Fruit fly (Drosophila melanogaster) whole organism, embryonic: ENCODE data around the gene Agpat2.

Source experiments
- CG10147 ChIP-seq: fragments of 200-800 bp; sonication (Bioruptor generic); optimal IDR thresholded peaks from 2 replicates; lab custom pipeline; 2019; ENCODE audit warnings: missing biosample characterization, mild to moderate bottlenecking, missing genetic modification characterization, moderate library complexity
- CG12219 ChIP-seq: fragments of 200-800 bp; sonication (Bioruptor generic); optimal IDR thresholded peaks from 3 replicates; lab custom pipeline; 2018; ENCODE audit warnings: missing biosample characterization, mild to moderate bottlenecking, missing genetic modification characterization
- CG12659 ChIP-seq: fragments of 200-800 bp; sonication (Bioruptor generic); optimal IDR thresholded peaks from 3 replicates; lab custom pipeline; 2017; ENCODE audit warnings: mild to moderate bottlenecking, missing biosample characterization, missing genetic modification reagents, missing genetic modification characterization
- CG13624 ChIP-seq: fragments of 200-800 bp; sonication (Bioruptor generic); optimal IDR thresholded peaks from 2 replicates; lab custom pipeline; 2016; ENCODE audit warnings: missing biosample characterization, missing genetic modification characterization
- CG13894 ChIP-seq: fragments of 200-800 bp; sonication (Bioruptor generic); optimal IDR thresholded peaks from 3 replicates; lab custom pipeline; 2018; ENCODE audit warnings: missing biosample characterization, mild to moderate bottlenecking, missing genetic modification characterization, moderate library complexity
- CG14860 ChIP-seq: fragments of 200-800 bp; sonication (Bioruptor generic); IDR thresholded peaks from 3 replicates; pipeline ENCODE4 v1.3.6; 2022; ENCODE audit warnings: missing biosample characterization, missing genetic modification characterization; ENCODE audit not compliant: partially characterized antibody
- CG15514 ChIP-seq: fragments of 200-800 bp; sonication (Bioruptor generic); optimal IDR thresholded peaks from 3 replicates; lab custom pipeline; 2017; ENCODE audit warnings: missing biosample characterization, missing genetic modification characterization, mild to moderate bottlenecking, moderate library complexity, missing genetic modification reagents
- CG16815 ChIP-seq: fragments of 200-800 bp; sonication (Bioruptor generic); optimal IDR thresholded peaks from 3 replicates; lab custom pipeline; 2017; ENCODE audit warnings: missing biosample characterization, mild to moderate bottlenecking, missing genetic modification characterization
- CG17829 ChIP-seq: fragments of 200-800 bp; optimal IDR thresholded peaks from 2 replicates; lab custom pipeline; 2019; ENCODE audit warnings: missing biosample characterization, mild to moderate bottlenecking, missing genetic modification characterization, moderate library complexity
- CG2120 ChIP-seq: fragments of 200-800 bp; sonication (Bioruptor generic); optimal IDR thresholded peaks from 3 replicates; lab custom pipeline; 2016; ENCODE audit warnings: missing biosample characterization, missing genetic modification characterization
- CG2678 ChIP-seq: fragments of 200-800 bp; sonication (Bioruptor generic); optimal IDR thresholded peaks from 3 replicates; lab custom pipeline; 2019; ENCODE audit warnings: missing biosample characterization, mild to moderate bottlenecking, missing genetic modification characterization, moderate library complexity
- CG34376 ChIP-seq: fragments of 200-800 bp; sonication (Bioruptor generic); optimal IDR thresholded peaks from 2 replicates; lab custom pipeline; 2018; ENCODE audit warnings: missing biosample characterization, mild to moderate bottlenecking, missing genetic modification characterization
- CG4282 ChIP-seq: fragments of 200-800 bp; sonication (Bioruptor generic); optimal IDR thresholded peaks from 2 replicates; lab custom pipeline; 2016; ENCODE audit warnings: missing biosample characterization, missing genetic modification characterization
- CG6175 ChIP-seq: fragments of 200-800 bp; sonication (Bioruptor generic); IDR thresholded peaks from 3 replicates; pipeline ENCODE4 v1.3.6; 2022; ENCODE audit warnings: missing biosample characterization, missing genetic modification characterization
- CG7372 ChIP-seq: fragments of 200-800 bp; sonication (Bioruptor generic); IDR thresholded peaks from 2 replicates; pipeline ENCODE4 v1.3.6; 2022; ENCODE audit warnings: missing biosample characterization, missing genetic modification characterization
- CG8281 ChIP-seq: fragments of 200-800 bp; sonication (Bioruptor generic); optimal IDR thresholded peaks from 2 replicates; lab custom pipeline; 2018; ENCODE audit warnings: missing biosample characterization, mild to moderate bottlenecking, missing genetic modification characterization, moderate library complexity
- CG9932 ChIP-seq: fragments of 200-800 bp; sonication (Bioruptor generic); IDR thresholded peaks from 2 replicates; pipeline ENCODE4 v1.3.6; 2022; ENCODE audit warnings: missing biosample characterization, missing genetic modification characterization
- Dbx ChIP-seq: fragments of 200-800 bp; sonication (Bioruptor generic); IDR thresholded peaks from 3 replicates; pipeline ENCODE4 v1.3.6; 2022; ENCODE audit warnings: missing biosample characterization, missing genetic modification characterization
- Fer3 ChIP-seq: fragments of 200-800 bp; sonication (Bioruptor generic); optimal IDR thresholded peaks from 2 replicates; lab custom pipeline; 2018; ENCODE audit warnings: missing biosample characterization, mild to moderate bottlenecking, missing genetic modification characterization, moderate library complexity
- GATAe ChIP-seq: fragments of 200-800 bp; sonication (Bioruptor generic); conservative IDR thresholded peaks from 2 replicates; pipeline ENCODE4 v1.3.6; 2022; ENCODE audit warnings: missing biosample characterization, missing genetic modification characterization
- H2.0 ChIP-seq: fragments of 200-800 bp; sonication (Bioruptor generic); IDR thresholded peaks from 2 replicates; pipeline ENCODE4 v1.3.6; 2022; ENCODE audit warnings: missing biosample characterization, missing genetic modification characterization
- HHEX ChIP-seq: fragments of 200-800 bp; sonication (Bioruptor generic); optimal IDR thresholded peaks from 3 replicates; lab custom pipeline; 2017; ENCODE audit warnings: missing biosample characterization, mild to moderate bottlenecking, missing genetic modification characterization, missing genetic modification reagents
- HLH3B ChIP-seq: fragments of 200-800 bp; sonication (Bioruptor generic); IDR thresholded peaks from 2 replicates; pipeline ENCODE4 v1.3.6; 2022; ENCODE audit warnings: missing biosample characterization, missing genetic modification characterization
- HLHmδ ChIP-seq: fragments of 200-800 bp; sonication (Bioruptor generic); optimal IDR thresholded peaks from 2 replicates; lab custom pipeline; 2018; ENCODE audit warnings: missing biosample characterization, mild to moderate bottlenecking, missing genetic modification characterization, moderate library complexity
- Hand ChIP-seq: fragments of 200-800 bp; sonication (Bioruptor generic); optimal IDR thresholded peaks from 2 replicates; lab custom pipeline; 2017; ENCODE audit warnings: mild to moderate bottlenecking, missing biosample characterization, missing genetic modification reagents, missing genetic modification characterization
- Hey ChIP-seq: fragments of 200-800 bp; sonication (Bioruptor generic); optimal IDR thresholded peaks from 3 replicates; lab custom pipeline; 2018; ENCODE audit warnings: missing biosample characterization, mild to moderate bottlenecking, missing genetic modification characterization
- HmgZ ChIP-seq: fragments of 200-800 bp; sonication (Bioruptor generic); optimal IDR thresholded peaks from 2 replicates; lab custom pipeline; 2018; ENCODE audit warnings: missing biosample characterization, mild to moderate bottlenecking, missing genetic modification characterization
- Hr78 ChIP-seq, 2 experiments: fragments of 200-800 bp in 1 of 2; fragments of >200 bp in 1 of 2; sonication (Bioruptor generic) in 1 of 2; optimal IDR thresholded peaks; 2 replicates each; lab custom pipeline; 2017 to 2019; ENCODE audit warnings: missing biosample characterization in 2 of 2, missing genetic modification characterization in 2 of 2, mild to moderate bottlenecking in 1 of 2, moderate library complexity in 1 of 2
- Hsf ChIP-seq: fragments of 200-800 bp; sonication (Bioruptor generic); optimal IDR thresholded peaks from 3 replicates; lab custom pipeline; 2016; ENCODE audit warnings: missing biosample characterization, missing genetic modification characterization
- Lhr ChIP-seq: fragments of 200-800 bp; sonication (Bioruptor generic); optimal IDR thresholded peaks from 3 replicates; lab custom pipeline; 2017; ENCODE audit warnings: mild to moderate bottlenecking, missing biosample characterization, missing genetic modification reagents, missing genetic modification characterization
- NFAT ChIP-seq: fragments of 200-800 bp; sonication (Bioruptor generic); IDR thresholded peaks from 2 replicates; pipeline ENCODE4 v1.3.6; 2022; ENCODE audit warnings: missing biosample characterization, missing genetic modification characterization
- Oli ChIP-seq: fragments of 200-800 bp; sonication (Bioruptor generic); optimal IDR thresholded peaks from 2 replicates; lab custom pipeline; 2018; ENCODE audit warnings: missing biosample characterization, mild to moderate bottlenecking, missing genetic modification characterization, moderate library complexity
- Pdp1 ChIP-seq, 2 experiments: fragments of 200-800 bp; sonication (Bioruptor generic); optimal IDR thresholded peaks; 3 replicates each; lab custom pipeline; 2016; ENCODE audit warnings: missing biosample characterization in 2 of 2, missing genetic modification characterization in 2 of 2, mild to moderate bottlenecking in 1 of 2, moderate library complexity in 1 of 2
- Poxn ChIP-seq: fragments of 200-800 bp; sonication (Bioruptor generic); IDR thresholded peaks from 2 replicates; pipeline ENCODE4 v1.3.6; 2022; ENCODE audit warnings: missing biosample characterization, missing genetic modification characterization
- Sin3A ChIP-seq: fragments of >200 bp; optimal IDR thresholded peaks from 2 replicates; lab custom pipeline; 2018
- cwo ChIP-seq: fragments of 200-800 bp; sonication (Bioruptor generic); optimal IDR thresholded peaks from 3 replicates; lab custom pipeline; 2017; ENCODE audit warnings: missing biosample characterization, missing genetic modification characterization, mild to moderate bottlenecking, moderate library complexity, missing genetic modification reagents
- dm ChIP-seq: fragments of 200-800 bp; sonication (Bioruptor generic); optimal IDR thresholded peaks from 3 replicates; lab custom pipeline; 2016; ENCODE audit warnings: missing biosample characterization, missing genetic modification characterization
- ewg ChIP-seq: fragments of 200-800 bp; sonication (Bioruptor generic); optimal IDR thresholded peaks from 3 replicates; lab custom pipeline; 2017; ENCODE audit warnings: mild to moderate bottlenecking, missing biosample characterization, missing genetic modification reagents, missing genetic modification characterization
- exex ChIP-seq: fragments of 200-800 bp; sonication (Bioruptor generic); optimal IDR thresholded peaks from 4 replicates; lab custom pipeline; 2018; ENCODE audit warnings: missing biosample characterization, mild to moderate bottlenecking, missing genetic modification characterization, moderate library complexity
- fd102C ChIP-seq: fragments of 200-800 bp; sonication (Bioruptor generic); optimal IDR thresholded peaks from 2 replicates; lab custom pipeline; 2018; ENCODE audit warnings: missing biosample characterization, mild to moderate bottlenecking, missing genetic modification characterization, moderate library complexity
- grau ChIP-seq: fragments of 200-800 bp; optimal IDR thresholded peaks from 3 replicates; lab custom pipeline; 2019; ENCODE audit warnings: missing biosample characterization, mild to moderate bottlenecking, missing genetic modification characterization, moderate library complexity
- ham ChIP-seq: fragments of 200-800 bp; sonication (Bioruptor generic); IDR thresholded peaks from 2 replicates; pipeline ENCODE4 v1.3.6; 2022; ENCODE audit warnings: missing biosample characterization, missing genetic modification characterization
- hb ChIP-seq: fragments of 200-800 bp; sonication (Bioruptor generic); IDR thresholded peaks from 3 replicates; pipeline ENCODE4 v1.3.6; 2022; ENCODE audit warnings: missing biosample characterization, missing genetic modification characterization; ENCODE audit not compliant: partially characterized antibody
- nau ChIP-seq: fragments of 200-800 bp; sonication (Bioruptor generic); optimal IDR thresholded peaks from 3 replicates; lab custom pipeline; 2017; ENCODE audit warnings: missing biosample characterization, mild to moderate bottlenecking, missing genetic modification characterization, missing genetic modification reagents
- nerfin-1 ChIP-seq: fragments of 200-800 bp; sonication (Bioruptor generic); optimal IDR thresholded peaks from 3 replicates; lab custom pipeline; 2019; ENCODE audit warnings: missing biosample characterization, mild to moderate bottlenecking, missing genetic modification characterization, moderate library complexity
- nmo ChIP-seq: fragments of 200-800 bp; sonication (Bioruptor generic); optimal IDR thresholded peaks from 2 replicates; lab custom pipeline; 2018; ENCODE audit warnings: missing biosample characterization, mild to moderate bottlenecking, missing genetic modification characterization, moderate library complexity
- ranshi ChIP-seq: fragments of 200-800 bp; sonication (Bioruptor generic); IDR thresholded peaks from 2 replicates; pipeline ENCODE4 v1.3.6; 2022; ENCODE audit warnings: missing biosample characterization, missing genetic modification characterization
- toy ChIP-seq: fragments of 200-800 bp; sonication (Bioruptor generic); IDR thresholded peaks from 2 replicates; pipeline ENCODE4 v1.3.6; 2022; ENCODE audit warnings: missing biosample characterization, missing genetic modification characterization

Gene Agpat2

dm6 chr2L:8461782-8462453 lies 1.9 kb downstream of the Agpat2 start (continued):
- TF ChIP-seq CG12659 (GFP tag; lab: Kevin White, UChicago) (peak; percentile 37), CG13624 (GFP tag; lab: Kevin White, UChicago) (peak; percentile 41), CG13894 (tag; lab: Kevin White, UChicago) (peak; percentile 13), ham (no peak), GATAe (GFP tag; lab: Robert Waterston, UW) (peak; percentile 61), Poxn (no peak), Hey (no peak), nerfin-1 (tag; lab: Kevin White, UChicago) (peak; percentile 16), cwo (peak; percentile 79), Lhr (no peak), grau (tag; lab: Kevin White, UChicago) (peak; percentile 46), HLHmδ (GFP tag; lab: Kevin White, UChicago) (no peak), CG16815 (GFP tag; lab: Kevin White, UChicago) (no peak), CG14860 (GFP tag; lab: Robert Waterston, UW) (no peak), nmo (GFP tag; lab: Kevin White, UChicago) (peak; percentile 19), CG4282 (GFP tag; lab: Kevin White, UChicago) (no peak), CG15514 (peak; percentile 29), HLH3B (GFP tag; lab: Robert Waterston, UW) (peak; percentile 24; the same call in 1 of the 2 replicates), HmgZ (tag; lab: Kevin White, UChicago) (peak; percentile 23), fd102C (GFP tag; lab: Kevin White, UChicago) (no peak), CG12219 (GFP tag; lab: Kevin White, UChicago) (no peak), CG17829 (tag; lab: Kevin White, UChicago) (peak; percentile 4), Hand (no peak), Dbx (GFP tag; lab: Robert Waterston, UW) (peak; percentile 28; the same call in 1 of the 3 replicates), CG8281 (tag; lab: Kevin White, UChicago) (no peak), HHEX (GFP tag; lab: Kevin White, UChicago) (no peak), ewg (GFP tag; lab: Kevin White, UChicago) (peak; percentile 1), CG2678 (tag; lab: Kevin White, UChicago) (peak; percentile 61), CG2120 (GFP tag; lab: Kevin White, UChicago) (peak; percentile 69), Hr78 (GFP tag; optimal IDR thresholded peaks at IDR 0.05; lab: Kevin White, UChicago) (peak in 1 of 2 experiments; percentile 82), CG10147 (no peak), hb (GFP tag; lab: Robert Waterston, UW) (no peak), dm (GFP tag; lab: Kevin White, UChicago) (peak; percentile 30), CG6175 (GFP tag; lab: Robert Waterston, UW) (0 out of 3 replicates have a peak, but pooled peaks have one; percentile 34), CG7372 (GFP tag; lab: Robert Waterston, UW) (no peak), CG9932 (GFP tag; lab: Robert Waterston, UW) (no peak; the same call in 1 of the 2 replicates), Oli (peak; percentile 44), CG34376 (peak; percentile 85), Sin3A (no peak), Hsf (GFP tag; lab: Kevin White, UChicago) (peak; percentile 11), NFAT (GFP tag; lab: Robert Waterston, UW) (no peak), Fer3 (tag; lab: Kevin White, UChicago) (peak; percentile 35), toy (GFP tag; lab: Robert Waterston, UW) (no peak), nau (GFP tag; lab: Kevin White, UChicago) (no peak), Pdp1 (GFP tag; optimal IDR thresholded peaks at IDR 0.05; lab: Kevin White, UChicago) (peak in 1 of 2 experiments; percentile 39), exex (tag; lab: Kevin White, UChicago) (peak; percentile 74), H2.0 (no peak), ranshi (no peak)
